Fruit fly (Drosophila melanogaster) whole organism, embryonic: ENCODE results near the gene ZnT86D.
A peak's percentile ranks its signal among the peaks of the same experiment; 100 is the strongest.

Source experiments
- CG10543 ChIP-seq: fragments of 200-800 bp; sonication (Bioruptor generic); optimal IDR thresholded peaks from 3 replicates; lab custom pipeline; 2017; ENCODE audit warnings: missing biosample characterization, mild to moderate bottlenecking, missing genetic modification characterization, moderate library complexity
- CG10654 ChIP-seq: fragments of 200-800 bp; sonication (Bioruptor generic); optimal IDR thresholded peaks from 2 replicates; lab custom pipeline; 2016; ENCODE audit warnings: missing biosample characterization, missing genetic modification characterization
- CG11504 ChIP-seq: fragments of 200-800 bp; sonication (Bioruptor generic); optimal IDR thresholded peaks from 3 replicates; lab custom pipeline; 2019; ENCODE audit warnings: missing biosample characterization, mild to moderate bottlenecking, missing genetic modification characterization, moderate library complexity
- CG14667 ChIP-seq: fragments of 200-800 bp; sonication (Bioruptor generic); IDR thresholded peaks from 2 replicates; pipeline ENCODE4 v1.3.6; 2022; ENCODE audit warnings: missing biosample characterization, missing genetic modification characterization
- CG15073 ChIP-seq: fragments of 200-800 bp; sonication (Bioruptor generic); optimal IDR thresholded peaks from 2 replicates; lab custom pipeline; 2016; ENCODE audit warnings: missing biosample characterization, missing genetic modification characterization
- CG15696 ChIP-seq: fragments of 200-800 bp; sonication (Bioruptor generic); optimal IDR thresholded peaks from 2 replicates; lab custom pipeline; 2019; ENCODE audit warnings: missing biosample characterization, mild to moderate bottlenecking, missing genetic modification characterization, moderate library complexity
- CG17361 ChIP-seq: fragments of 200-800 bp; sonication (Bioruptor generic); IDR thresholded peaks from 3 replicates; pipeline ENCODE4 v1.3.6; 2022; ENCODE audit warnings: missing biosample characterization, missing genetic modification characterization
- CG42726 ChIP-seq: fragments of 200-800 bp; sonication (Bioruptor generic); IDR thresholded peaks from 2 replicates; pipeline ENCODE4 v1.3.6; 2022; ENCODE audit warnings: missing biosample characterization, missing genetic modification characterization; ENCODE audit not compliant: partially characterized antibody
- CG4282 ChIP-seq: fragments of 200-800 bp; sonication (Bioruptor generic); optimal IDR thresholded peaks from 2 replicates; lab custom pipeline; 2016; ENCODE audit warnings: missing biosample characterization, missing genetic modification characterization
- CG6254 ChIP-seq: fragments of 200-800 bp; sonication (Bioruptor generic); optimal IDR thresholded peaks from 3 replicates; lab custom pipeline; 2017; ENCODE audit warnings: mild to moderate bottlenecking, missing biosample characterization, missing genetic modification reagents, missing genetic modification characterization
- CG6854 ChIP-seq: fragments of 200-800 bp; sonication (Bioruptor generic); optimal IDR thresholded peaks from 3 replicates; lab custom pipeline; 2017; ENCODE audit warnings: missing biosample characterization, mild to moderate bottlenecking, missing genetic modification characterization
- CG7839 ChIP-seq: fragments of 200-800 bp; sonication (Bioruptor generic); optimal IDR thresholded peaks from 3 replicates; lab custom pipeline; 2018; ENCODE audit warnings: missing biosample characterization, mild to moderate bottlenecking, missing genetic modification characterization, moderate library complexity
- CG8388 ChIP-seq: fragments of 200-800 bp; sonication (Bioruptor generic); optimal IDR thresholded peaks from 2 replicates; lab custom pipeline; 2019; ENCODE audit warnings: missing biosample characterization, mild to moderate bottlenecking, missing genetic modification characterization, moderate library complexity
- Dip3 ChIP-seq: fragments of 200-800 bp; sonication (Bioruptor generic); optimal IDR thresholded peaks from 3 replicates; lab custom pipeline; 2016; ENCODE audit warnings: missing biosample characterization, missing genetic modification characterization
- Doc2 ChIP-seq: fragments of 200-800 bp; sonication (Bioruptor generic); IDR thresholded peaks from 2 replicates; pipeline ENCODE4 v1.3.6; 2022; ENCODE audit warnings: missing biosample characterization, missing genetic modification characterization
- Eip74EF ChIP-seq, 2 experiments: fragments of 200-800 bp in 1 of 2; fragments of >200 bp in 1 of 2; sonication (Bioruptor generic) in 1 of 2; optimal IDR thresholded peaks; 2 replicates each; lab custom pipeline; 2017 to 2019; ENCODE audit warnings: missing biosample characterization in 2 of 2, missing genetic modification characterization in 2 of 2, mild to moderate bottlenecking in 1 of 2, moderate library complexity in 1 of 2
- Hr78 ChIP-seq, 2 experiments: fragments of 200-800 bp in 1 of 2; fragments of >200 bp in 1 of 2; sonication (Bioruptor generic) in 1 of 2; optimal IDR thresholded peaks; 2 replicates each; lab custom pipeline; 2017 to 2019; ENCODE audit warnings: missing biosample characterization in 2 of 2, missing genetic modification characterization in 2 of 2, mild to moderate bottlenecking in 1 of 2, moderate library complexity in 1 of 2
- Nf-YB ChIP-seq: fragments of 200-800 bp; sonication (Bioruptor generic); optimal IDR thresholded peaks from 3 replicates; lab custom pipeline; 2019; ENCODE audit warnings: missing biosample characterization, mild to moderate bottlenecking, missing genetic modification characterization, moderate library complexity
- Nf-YC ChIP-seq: fragments of 200-800 bp; optimal IDR thresholded peaks from 3 replicates; lab custom pipeline; 2019; ENCODE audit warnings: missing biosample characterization, mild to moderate bottlenecking, missing genetic modification characterization, moderate library complexity
- Six4 ChIP-seq: fragments of 200-800 bp; sonication (Bioruptor generic); optimal IDR thresholded peaks from 2 replicates; lab custom pipeline; 2016; ENCODE audit warnings: missing biosample characterization, missing genetic modification characterization
- Ssrp ChIP-seq: fragments of 200-800 bp; sonication (Bioruptor generic); optimal IDR thresholded peaks from 2 replicates; lab custom pipeline; 2018; ENCODE audit warnings: missing biosample characterization, mild to moderate bottlenecking, missing genetic modification characterization, moderate library complexity
- Vsx1 ChIP-seq: fragments of 200-800 bp; sonication (Bioruptor generic); optimal IDR thresholded peaks from 2 replicates; lab custom pipeline; 2017; ENCODE audit warnings: missing biosample characterization, mild to moderate bottlenecking, missing genetic modification characterization, missing genetic modification reagents
- YL-1 ChIP-seq: fragments of 200-800 bp; sonication (Bioruptor generic); optimal IDR thresholded peaks from 3 replicates; lab custom pipeline; 2017; ENCODE audit warnings: missing biosample characterization, mild to moderate bottlenecking, missing genetic modification characterization
- ac ChIP-seq: fragments of 200-800 bp; sonication (Bioruptor generic); optimal IDR thresholded peaks from 3 replicates; lab custom pipeline; 2017; ENCODE audit warnings: missing biosample characterization, mild to moderate bottlenecking, missing genetic modification characterization
- ato ChIP-seq: fragments of 200-800 bp; sonication (Bioruptor generic); IDR thresholded peaks from 2 replicates; pipeline ENCODE4 v1.3.6; 2022; ENCODE audit warnings: missing biosample characterization, missing genetic modification characterization; ENCODE audit not compliant: partially characterized antibody
- bigmax ChIP-seq: fragments of 200-800 bp; sonication (Bioruptor generic); optimal IDR thresholded peaks from 2 replicates; lab custom pipeline; 2018; ENCODE audit warnings: missing biosample characterization, mild to moderate bottlenecking, missing genetic modification characterization
- bowl ChIP-seq: fragments of 200-800 bp; sonication (Bioruptor generic); IDR thresholded peaks from 2 replicates; pipeline ENCODE4 v1.3.6; 2022; ENCODE audit warnings: missing biosample characterization, missing genetic modification characterization
- dan ChIP-seq: fragments of 200-800 bp; sonication (Bioruptor generic); IDR thresholded peaks from 2 replicates; pipeline ENCODE4 v1.3.6; 2022; ENCODE audit warnings: missing biosample characterization, missing genetic modification characterization
- ewg ChIP-seq: fragments of 200-800 bp; sonication (Bioruptor generic); optimal IDR thresholded peaks from 3 replicates; lab custom pipeline; 2017; ENCODE audit warnings: mild to moderate bottlenecking, missing biosample characterization, missing genetic modification reagents, missing genetic modification characterization
- exex ChIP-seq: fragments of 200-800 bp; sonication (Bioruptor generic); optimal IDR thresholded peaks from 4 replicates; lab custom pipeline; 2018; ENCODE audit warnings: missing biosample characterization, mild to moderate bottlenecking, missing genetic modification characterization, moderate library complexity
- fd64A ChIP-seq: fragments of 200-800 bp; sonication (Bioruptor generic); optimal IDR thresholded peaks from 3 replicates; lab custom pipeline; 2018; ENCODE audit warnings: missing biosample characterization, mild to moderate bottlenecking, missing genetic modification characterization
- h ChIP-seq: fragments of >200 bp; optimal IDR thresholded peaks from 2 replicates; lab custom pipeline; 2017
- hth ChIP-seq: fragments of >200 bp; optimal IDR thresholded peaks from 2 replicates; lab custom pipeline; 2017; ENCODE audit warnings: inconsistent platforms
- mam ChIP-seq: fragments of 200-800 bp; sonication (Bioruptor generic); optimal IDR thresholded peaks from 3 replicates; lab custom pipeline; 2016; ENCODE audit warnings: missing biosample characterization, missing genetic modification characterization
- pnt ChIP-seq: fragments of 200-800 bp; sonication (Bioruptor generic); optimal IDR thresholded peaks from 3 replicates; lab custom pipeline; 2016; ENCODE audit warnings: missing biosample characterization, missing genetic modification characterization
- pros ChIP-seq: fragments of 200-800 bp; sonication (Bioruptor generic); optimal IDR thresholded peaks from 3 replicates; lab custom pipeline; 2019; ENCODE audit warnings: missing biosample characterization, mild to moderate bottlenecking, missing genetic modification characterization, moderate library complexity
- sc ChIP-seq, 3 experiments: fragments of >200 bp in 2 of 3; fragments of 200-800 bp in 1 of 3; sonication (Bioruptor generic) in 1 of 3; optimal IDR thresholded peaks; 2 replicates in 2 of 3; 3 replicates in 1 of 3; lab custom pipeline; 2017; ENCODE audit warnings: mild to moderate bottlenecking in 1 of 3, missing biosample characterization in 1 of 3, missing genetic modification characterization in 1 of 3, missing genetic modification reagents in 1 of 3
- sens ChIP-seq: fragments of 200-800 bp; sonication (Bioruptor generic); peaks from one replicate; lab custom pipeline; 2016; ENCODE audit warnings: missing biosample characterization, missing genetic modification characterization
- seq ChIP-seq: fragments of 200-800 bp; sonication (Bioruptor generic); IDR thresholded peaks from 2 replicates; pipeline ENCODE4 v1.3.6; 2022; ENCODE audit warnings: missing biosample characterization, missing genetic modification characterization
- slbo ChIP-seq: fragments of 200-800 bp; sonication (Bioruptor generic); IDR thresholded peaks from 2 replicates; pipeline ENCODE4 v1.3.6; 2022; ENCODE audit warnings: missing biosample characterization, missing genetic modification characterization
- sqz ChIP-seq: fragments of 200-800 bp; sonication (Bioruptor generic); optimal IDR thresholded peaks from 3 replicates; lab custom pipeline; 2018; ENCODE audit warnings: missing biosample characterization, mild to moderate bottlenecking, missing genetic modification characterization
- tap ChIP-seq: fragments of 200-800 bp; optimal IDR thresholded peaks from 3 replicates; lab custom pipeline; 2019; ENCODE audit warnings: missing biosample characterization, mild to moderate bottlenecking, missing genetic modification characterization, moderate library complexity
- trem ChIP-seq: fragments of 200-800 bp; optimal IDR thresholded peaks from 3 replicates; lab custom pipeline; 2019; ENCODE audit warnings: missing biosample characterization, mild to moderate bottlenecking, missing genetic modification characterization, moderate library complexity
- tx ChIP-seq: fragments of 200-800 bp; sonication (Bioruptor generic); optimal IDR thresholded peaks from 2 replicates; lab custom pipeline; 2016; ENCODE audit warnings: missing biosample characterization, missing genetic modification characterization
- zen ChIP-seq: fragments of 200-800 bp; sonication (Bioruptor generic); optimal IDR thresholded peaks from 3 replicates; lab custom pipeline; 2018; ENCODE audit warnings: missing biosample characterization, mild to moderate bottlenecking, missing genetic modification characterization, moderate library complexity
- zfh1 ChIP-seq: fragments of 200-800 bp; sonication (Bioruptor generic); IDR thresholded peaks from 3 replicates; pipeline ENCODE4 v1.3.6; 2022; ENCODE audit warnings: missing biosample characterization, missing genetic modification characterization

ZnT86D gene

dm6 chr3R:11214449-11214950 is at the start of gene ZnT86D (continued):
- no peak for TF ChIP-seq zfh1 (GFP tag; lab: Robert Waterston, UW)
- TF ChIP-seq bigmax: peak; percentile 13
- peak; percentile 46 for TF ChIP-seq sqz (GFP tag; lab: Kevin White, UChicago)
- no peak for TF ChIP-seq bowl (GFP tag; lab: Robert Waterston, UW)
- TF ChIP-seq pnt: peak; percentile 22
- peak; percentile 45 for TF ChIP-seq Nf-YB (GFP tag; lab: Kevin White, UChicago)
- peak; percentile 44 for TF ChIP-seq Dip3 (GFP tag; lab: Kevin White, UChicago)
- TF ChIP-seq Eip74EF (GFP tag; optimal IDR thresholded peaks at IDR 0.05; lab: Kevin White, UChicago): peak in 1 of 2 experiments; percentile 46
- peak; percentile 5 for TF ChIP-seq CG6254 (GFP tag; lab: Kevin White, UChicago)
- TF ChIP-seq CG10654 (GFP tag; lab: Kevin White, UChicago): peak; percentile 39
- no peak for TF ChIP-seq Doc2 (GFP tag; lab: Robert Waterston, UW)
- peak; percentile 87 for TF ChIP-seq CG10543
- TF ChIP-seq trem (tag; lab: Kevin White, UChicago): peak; percentile 44
- TF ChIP-seq tap (tag; lab: Kevin White, UChicago): peak; percentile 43
- TF ChIP-seq CG8388 (GFP tag; lab: Kevin White, UChicago): peak; percentile 39
- TF ChIP-seq slbo: peak; percentile 70
- TF ChIP-seq CG4282: no peak
- peak; percentile 72 for TF ChIP-seq CG11504 (tag; lab: Kevin White, UChicago)
- TF ChIP-seq fd64A: no peak
- TF ChIP-seq zen (tag; lab: Kevin White, UChicago): peak; percentile 40
- peak; percentile 60 for TF ChIP-seq mam (GFP tag; lab: Kevin White, UChicago)
- TF ChIP-seq ato (GFP tag; lab: Robert Waterston, UW): no peak
- TF ChIP-seq Hr78 (GFP tag; optimal IDR thresholded peaks at IDR 0.05; lab: Kevin White, UChicago): no peak
- peak; percentile 80 for TF ChIP-seq YL-1 (GFP tag; lab: Kevin White, UChicago)
- peak; percentile 29 for TF ChIP-seq Vsx1 (GFP tag; lab: Kevin White, UChicago)
- TF ChIP-seq dan (GFP tag; lab: Robert Waterston, UW): no peak
- peak; percentile 55 for TF ChIP-seq CG15696
- TF ChIP-seq exex: peak; percentile 50
- peak; percentile 45 for TF ChIP-seq tx (GFP tag; lab: Kevin White, UChicago)
- TF ChIP-seq sc (optimal IDR thresholded peaks at IDR 0.05; lab: Kevin White, UChicago): no peak
- TF ChIP-seq sc (GFP tag; optimal IDR thresholded peaks at IDR 0.05; lab: Kevin White, UChicago): peak; percentile 3

dm6 chr3R:11263579-11263978 is 49.2 kb upstream of the ZnT86D start:
- TF ChIP-seq hth (no peak), Nf-YC (peak; percentile 66), sens (GFP tag; lab: Kevin White, UChicago) (peak; percentile 38), ewg (peak; percentile 35), h (lab: Kevin White, UChicago) (no peak), CG7839 (tag; lab: Kevin White, UChicago) (no peak), Ssrp (tag; lab: Kevin White, UChicago) (no peak), Nf-YB (GFP tag; lab: Kevin White, UChicago) (peak; percentile 65), ac (GFP tag; lab: Kevin White, UChicago) (no peak), CG6854 (GFP tag; lab: Kevin White, UChicago) (no peak), CG42726 (no peak), seq (peak; percentile 71; the same call in 1 of the 2 replicates), CG15073 (GFP tag; lab: Kevin White, UChicago) (no peak), CG14667 (GFP tag; lab: Robert Waterston, UW) (no peak), pros (GFP tag; lab: Kevin White, UChicago) (peak; percentile 30), Six4 (GFP tag; lab: Kevin White, UChicago) (no peak), CG17361 (GFP tag; lab: Robert Waterston, UW) (no peak)
